Worm (Caenorhabditis elegans): ENCODE results near the gene C16D9.8.

DNA sequence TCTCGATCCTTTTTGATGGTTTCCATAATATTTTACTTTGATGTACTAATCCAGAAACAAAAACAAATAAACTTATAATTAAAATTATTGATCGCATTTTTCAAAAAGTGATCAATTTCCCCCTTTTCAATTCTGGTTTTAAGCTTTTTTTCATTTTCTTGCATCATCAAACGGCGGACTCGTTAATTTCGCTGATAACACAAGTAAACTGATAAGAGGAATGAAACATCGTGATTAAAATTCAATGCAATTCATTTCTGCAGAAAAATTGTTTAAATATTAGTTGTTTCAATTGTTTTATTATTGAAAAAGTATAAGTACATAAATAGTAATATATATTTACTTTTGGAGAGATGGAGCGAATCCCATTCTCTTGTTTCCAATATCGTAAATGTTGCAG lies 3.9 kb upstream of the C16D9.8 start:
- TF ChIP-seq scrt-1 (GFP tag; IDR thresholded peaks at IDR 0.05) (no peak), ama-1 (optimal IDR thresholded peaks at IDR 0.05) (no peak), ceh-13 (GFP tag; optimal IDR thresholded peaks at IDR 0.05) (no peak), tbx-37 (GFP tag; conservative IDR thresholded peaks at IDR 0.05) (no peak), ceh-36 (tag; optimal IDR thresholded peaks at IDR 0.05) (no peak), B0310.2 (tag; optimal IDR thresholded peaks at IDR 0.05) (no peak), aly-1 (tag; optimal IDR thresholded peaks at IDR 0.05) (no peak), tbx-11 (GFP tag; IDR thresholded peaks at IDR 0.05) (no peak), hmbx-1 (tag; optimal IDR thresholded peaks at IDR 0.05) (no peak)
